Worm (Caenorhabditis elegans) whole organism, young adult: Measurements from ENCODE around the gene F21E9.2.

Experiments used
- B0336.3 ChIP-seq: fragments of 200-800 bp; sonication (Bioruptor generic); IDR thresholded peaks from 2 replicates; pipeline ENCODE4 v1.3.6; 2022; ENCODE audit warnings: missing genetic modification characterization, missing compliant biosample characterization
- C06A6.2 ChIP-seq: fragments of 200-800 bp; sonication (Bioruptor generic); conservative IDR thresholded peaks from 2 replicates; pipeline ENCODE4 v1.3.6; 2022; ENCODE audit warnings: missing genetic modification characterization, missing compliant biosample characterization
- D2030.7 ChIP-seq: fragments of 200-800 bp; sonication (Bioruptor generic); IDR thresholded peaks from 2 replicates; pipeline ENCODE4 v1.3.6; 2022; ENCODE audit warnings: missing genetic modification reagents, missing genetic modification characterization, missing compliant biosample characterization
- F23B12.7 ChIP-seq: sonication (generic microtip); optimal IDR thresholded peaks from 2 replicates; lab custom pipeline; 2017; ENCODE audit warnings: missing genetic modification characterization, mild to moderate bottlenecking, missing compliant biosample characterization, antibody characterized with exemption, moderate library complexity; ENCODE audit not compliant: insufficient read depth
- F37B4.10 ChIP-seq: fragments of 200-800 bp; sonication (Bioruptor generic); IDR thresholded peaks from 2 replicates; pipeline ENCODE4 v1.3.6; 2022; ENCODE audit warnings: missing genetic modification characterization, missing compliant biosample characterization
- F39B2.1 ChIP-seq: fragments of 200-800 bp; sonication (Bioruptor generic); IDR thresholded peaks from 2 replicates; pipeline ENCODE4 v1.3.6; 2022; ENCODE audit warnings: missing genetic modification reagents, missing genetic modification characterization, missing compliant biosample characterization
- F57A8.1 ChIP-seq: fragments of 200-800 bp; sonication (Bioruptor generic); optimal IDR thresholded peaks from 2 replicates; lab custom pipeline; 2018; ENCODE audit warnings: mild to moderate bottlenecking, missing genetic modification characterization, moderate library complexity, missing compliant biosample characterization
- F57C9.4 ChIP-seq: sonication (generic microtip); optimal IDR thresholded peaks from 2 replicates; lab custom pipeline; 2017; ENCODE audit warnings: mild to moderate bottlenecking, missing genetic modification characterization, missing compliant biosample characterization
- K12H6.12 ChIP-seq: fragments of 200-800 bp; sonication (Bioruptor generic); optimal IDR thresholded peaks from 2 replicates; lab custom pipeline; 2018; ENCODE audit warnings: mild to moderate bottlenecking, missing genetic modification characterization, missing compliant biosample characterization
- T26A5.8 ChIP-seq: sonication (generic microtip); optimal IDR thresholded peaks from 2 replicates; lab custom pipeline; 2016; ENCODE audit warnings: missing genetic modification characterization, missing compliant biosample characterization
- Y56A3A.18 ChIP-seq: fragments of 200-800 bp; sonication (Bioruptor generic); IDR thresholded peaks from 2 replicates; pipeline ENCODE4 v1.3.6; 2022; ENCODE audit warnings: missing genetic modification reagents, missing genetic modification characterization, missing compliant biosample characterization
- akir-1 ChIP-seq: fragments of 200-800 bp; sonication (Bioruptor generic); optimal IDR thresholded peaks from 2 replicates; lab custom pipeline; 2018; ENCODE audit warnings: mild to moderate bottlenecking, missing genetic modification characterization, moderate library complexity, missing compliant biosample characterization
- ama-1 ChIP-seq, 3 experiments: fragments of 150-350 bp in 1 of 3; sonication (generic microtip) in 2 of 3; optimal IDR thresholded peaks; 2 replicates each; lab custom pipeline; 2014 to 2018; ENCODE audit warnings: missing biosample characterization in 2 of 3, missing genetic modification characterization in 2 of 3, missing genetic modification reagents in 2 of 3
- aptf-3 ChIP-seq: fragments of 200-800 bp; sonication (Bioruptor generic); IDR thresholded peaks from 2 replicates; pipeline ENCODE4 v1.3.6; 2022; ENCODE audit warnings: missing genetic modification characterization, missing compliant biosample characterization
- atf-7 ChIP-seq: sonication (generic microtip); optimal IDR thresholded peaks from 2 replicates; lab custom pipeline; 2017; ENCODE audit warnings: mild to moderate bottlenecking, missing genetic modification characterization, missing compliant biosample characterization
- athp-1 ChIP-seq: sonication (generic microtip); optimal IDR thresholded peaks from 2 replicates; lab custom pipeline; 2017; ENCODE audit warnings: mild to moderate bottlenecking, missing genetic modification characterization, missing compliant biosample characterization
- attf-3 ChIP-seq: fragments of 200-800 bp; sonication (Bioruptor generic); conservative IDR thresholded peaks from 2 replicates; pipeline ENCODE4 v1.3.6; 2022; ENCODE audit warnings: missing genetic modification reagents, missing genetic modification characterization, missing compliant biosample characterization
- attf-5 ChIP-seq: fragments of 200-800 bp; sonication (Bioruptor generic); optimal IDR thresholded peaks from 2 replicates; lab custom pipeline; 2018; ENCODE audit warnings: mild to moderate bottlenecking, missing genetic modification characterization, missing compliant biosample characterization
- cebp-1 ChIP-seq, 2 experiments: fragments of 200-800 bp in 1 of 2; sonication (Bioruptor generic) in 1 of 2; sonication (generic microtip) in 1 of 2; IDR thresholded peaks in 1 of 2; optimal IDR thresholded peaks in 1 of 2; 2 replicates each; pipeline versions ENCODE4 v1.3.6 to Lab custom; 2017 to 2022; ENCODE audit warnings: missing compliant biosample characterization in 2 of 2, missing genetic modification characterization in 2 of 2, mild to moderate bottlenecking in 1 of 2, missing genetic modification reagents in 1 of 2, moderate library complexity in 1 of 2
- ceh-27 ChIP-seq: fragments of 200-800 bp; sonication (Bioruptor generic); optimal IDR thresholded peaks from 2 replicates; lab custom pipeline; 2018; ENCODE audit warnings: mild to moderate bottlenecking, missing genetic modification characterization, moderate library complexity, missing compliant biosample characterization
- ceh-58 ChIP-seq: fragments of 200-800 bp; sonication (Bioruptor generic); IDR thresholded peaks from 2 replicates; pipeline ENCODE4 v1.3.6; 2022; ENCODE audit warnings: missing genetic modification characterization, missing compliant biosample characterization
- ceh-91 ChIP-seq: fragments of 200-800 bp; sonication (Bioruptor generic); IDR thresholded peaks from 2 replicates; pipeline ENCODE4 v1.3.6; 2022; ENCODE audit warnings: missing genetic modification reagents, missing genetic modification characterization, missing compliant biosample characterization
- die-1 ChIP-seq: sonication (generic microtip); optimal IDR thresholded peaks from 2 replicates; lab custom pipeline; 2016; ENCODE audit warnings: missing genotype, mild to moderate bottlenecking, missing genetic modification characterization, missing compliant biosample characterization
- egrh-3 ChIP-seq: fragments of 200-800 bp; sonication (Bioruptor generic); IDR thresholded peaks from 2 replicates; pipeline ENCODE4 v1.3.6; 2022; ENCODE audit warnings: missing genetic modification reagents, missing genetic modification characterization, missing compliant biosample characterization
- ets-4 ChIP-seq: fragments of 200-800 bp; sonication (Bioruptor generic); optimal IDR thresholded peaks from 2 replicates; lab custom pipeline; 2018; ENCODE audit warnings: mild to moderate bottlenecking, missing genetic modification characterization, missing compliant biosample characterization
- gei-17 ChIP-seq: fragments of 200-800 bp; sonication (Bioruptor generic); optimal IDR thresholded peaks from 2 replicates; lab custom pipeline; 2018; ENCODE audit warnings: mild to moderate bottlenecking, missing genetic modification characterization, missing compliant biosample characterization
- him-1 ChIP-seq: sonication (generic microtip); optimal IDR thresholded peaks from 2 replicates; lab custom pipeline; 2016; ENCODE audit warnings: missing genotype, missing genetic modification reagents, missing genetic modification characterization, missing compliant biosample characterization
- hlh-12 ChIP-seq: sonication (generic microtip); optimal IDR thresholded peaks from 2 replicates; lab custom pipeline; 2016; ENCODE audit warnings: missing genetic modification characterization, missing compliant biosample characterization
- hmg-1.2 ChIP-seq: fragments of 200-800 bp; sonication (Bioruptor generic); IDR thresholded peaks from 2 replicates; pipeline ENCODE4 v1.3.6; 2022; ENCODE audit warnings: missing genetic modification reagents, missing genetic modification characterization, missing compliant biosample characterization
- lin-26 ChIP-seq: fragments of 200-800 bp; sonication (Bioruptor generic); IDR thresholded peaks from 2 replicates; pipeline ENCODE4 v1.3.6; 2022; ENCODE audit warnings: missing genetic modification reagents, missing genetic modification characterization, missing compliant biosample characterization
- lin-54 ChIP-seq: fragments of 200-800 bp; sonication (Bioruptor generic); optimal IDR thresholded peaks from 2 replicates; lab custom pipeline; 2018; ENCODE audit warnings: mild to moderate bottlenecking, missing genetic modification characterization, missing compliant biosample characterization
- madf-10 ChIP-seq: sonication (generic microtip); optimal IDR thresholded peaks from 2 replicates; lab custom pipeline; 2016; ENCODE audit warnings: mild to moderate bottlenecking, missing genetic modification characterization, missing compliant biosample characterization
- mcd-1 ChIP-seq: fragments of 200-800 bp; sonication (Bioruptor generic); IDR thresholded peaks from 2 replicates; pipeline ENCODE4 v1.3.6; 2022; ENCODE audit warnings: missing genetic modification reagents, missing genetic modification characterization, missing compliant biosample characterization
- nfyb-1 ChIP-seq: fragments of 200-800 bp; sonication (Bioruptor generic); IDR thresholded peaks from 2 replicates; pipeline ENCODE4 v1.3.6; 2022; ENCODE audit warnings: missing genetic modification reagents, missing genetic modification characterization, missing compliant biosample characterization
- nhr-179 ChIP-seq: sonication (generic microtip); optimal IDR thresholded peaks from 2 replicates; lab custom pipeline; 2016; ENCODE audit warnings: mild to moderate bottlenecking, missing genetic modification characterization, missing compliant biosample characterization
- nhr-80 ChIP-seq: sonication (generic microtip); optimal IDR thresholded peaks from 2 replicates; lab custom pipeline; 2016; ENCODE audit warnings: missing genetic modification characterization, missing compliant biosample characterization
- rcor-1 ChIP-seq: fragments of 200-800 bp; sonication (Bioruptor generic); IDR thresholded peaks from 2 replicates; pipeline ENCODE4 v1.3.6; 2022; ENCODE audit warnings: missing genetic modification reagents, missing genetic modification characterization, missing compliant biosample characterization
- rpc-1 ChIP-seq, 2 experiments: fragments of 150-350 bp in 1 of 2; sonication (generic microtip) in 1 of 2; optimal IDR thresholded peaks; 2 replicates each; lab custom pipeline; 2014 to 2018; ENCODE audit warnings: missing biosample characterization in 1 of 2, missing genetic modification characterization in 1 of 2, missing genetic modification reagents in 1 of 2, missing genotype in 1 of 2
- tlf-1 ChIP-seq: fragments of 200-800 bp; sonication (Bioruptor generic); optimal IDR thresholded peaks from 2 replicates; lab custom pipeline; 2018; ENCODE audit warnings: mild to moderate bottlenecking, missing genetic modification characterization, missing compliant biosample characterization
- unc-130 ChIP-seq: sonication (generic microtip); optimal IDR thresholded peaks from 2 replicates; lab custom pipeline; 2016; ENCODE audit warnings: missing genetic modification reagents, missing genetic modification characterization, missing compliant biosample characterization
- zim-3 ChIP-seq: sonication (generic microtip); optimal IDR thresholded peaks from 2 replicates; lab custom pipeline; 2017; ENCODE audit warnings: mild to moderate bottlenecking, missing genetic modification characterization, moderate library complexity, missing compliant biosample characterization
- ztf-18 ChIP-seq: sonication (generic microtip); optimal IDR thresholded peaks from 2 replicates; lab custom pipeline; 2016; ENCODE audit warnings: missing genotype, mild to moderate bottlenecking, missing genetic modification characterization, missing compliant biosample characterization
- ztf-26 ChIP-seq: sonication (generic microtip); optimal IDR thresholded peaks from 2 replicates; lab custom pipeline; 2017; ENCODE audit warnings: missing genetic modification characterization, missing compliant biosample characterization
- ztf-3 ChIP-seq: fragments of 200-800 bp; sonication (Bioruptor generic); optimal IDR thresholded peaks from 2 replicates; lab custom pipeline; 2018; ENCODE audit warnings: mild to moderate bottlenecking, missing genetic modification characterization, missing compliant biosample characterization

F21E9.2 gene

DNA sequence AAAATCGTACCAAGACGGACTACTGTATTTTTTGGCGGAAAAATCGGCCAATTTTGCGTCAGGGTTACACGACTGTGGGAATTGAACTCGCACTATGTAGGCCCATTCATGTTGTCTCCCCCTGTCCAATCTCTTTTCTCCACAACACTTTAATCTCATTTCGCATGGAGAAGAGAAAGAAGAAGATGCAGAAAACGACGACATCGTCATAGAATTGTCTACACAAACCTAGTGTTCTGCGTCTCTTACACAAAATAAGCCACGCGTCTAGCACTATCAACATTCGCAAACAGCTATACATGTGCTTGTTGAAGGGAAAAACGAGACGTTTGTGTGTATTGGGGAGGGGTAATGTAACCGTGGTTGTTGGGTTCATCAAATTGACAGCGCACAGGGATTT, 6.8 kb downstream of the F21E9.2 start (continued):
- TF ChIP-seq nhr-80 (tag; lab: Kevin White, UChicago) (peak; percentile 51), aptf-3 (0 out of 2 replicates have a peak, but pooled peaks have one; percentile 39), atf-7 (tag; lab: Kevin White, UChicago) (peak; percentile 19)

DNA sequence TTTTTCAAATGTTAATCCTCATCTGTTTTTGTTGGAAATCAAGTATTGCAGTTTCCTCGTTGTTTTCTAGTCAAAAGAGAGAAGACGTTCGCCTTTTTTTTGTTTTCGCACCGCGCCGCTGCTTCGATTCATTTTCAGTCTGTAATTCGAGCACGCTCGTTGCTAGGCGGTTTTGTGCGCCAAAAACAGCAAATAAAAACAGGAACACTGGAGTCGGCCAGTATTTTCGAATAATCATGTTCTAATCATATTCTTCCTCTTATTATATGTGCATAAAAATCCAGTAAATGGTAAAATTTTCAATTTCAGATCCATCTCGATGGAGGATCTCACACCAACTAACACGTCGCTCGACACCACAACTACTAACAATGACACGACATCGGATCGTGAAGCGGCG, 8.7 kb downstream of the F21E9.2 start, which contains the start of gene pdk-1:
pdk-1 (plus strand) TSS at position 301 of the 400 bp plus-strand sequence.
- TF ChIP-seq athp-1 (tag; lab: Kevin White, UChicago) (no peak), unc-130 (GFP tag; lab: Kevin White, UChicago) (no peak), zim-3 (tag; lab: Kevin White, UChicago) (no peak), him-1 (tag; lab: Kevin White, UChicago) (no peak), nhr-80 (tag; lab: Kevin White, UChicago) (no peak), nhr-179 (tag; lab: Kevin White, UChicago) (no peak), akir-1 (GFP tag; lab: Kevin White, UChicago) (no peak), T26A5.8 (tag; lab: Kevin White, UChicago) (no peak), ztf-3 (GFP tag; lab: Kevin White, UChicago) (no peak), lin-54 (no peak), hlh-12 (tag; lab: Kevin White, UChicago) (no peak), cebp-1 (GFP tag; IDR thresholded peaks at IDR 0.05; lab: Robert Waterston, UW) (no peak), cebp-1 (tag; optimal IDR thresholded peaks at IDR 0.05; lab: Kevin White, UChicago) (no peak), ets-4 (GFP tag; lab: Kevin White, UChicago) (no peak), ceh-91 (no peak)

DNA sequence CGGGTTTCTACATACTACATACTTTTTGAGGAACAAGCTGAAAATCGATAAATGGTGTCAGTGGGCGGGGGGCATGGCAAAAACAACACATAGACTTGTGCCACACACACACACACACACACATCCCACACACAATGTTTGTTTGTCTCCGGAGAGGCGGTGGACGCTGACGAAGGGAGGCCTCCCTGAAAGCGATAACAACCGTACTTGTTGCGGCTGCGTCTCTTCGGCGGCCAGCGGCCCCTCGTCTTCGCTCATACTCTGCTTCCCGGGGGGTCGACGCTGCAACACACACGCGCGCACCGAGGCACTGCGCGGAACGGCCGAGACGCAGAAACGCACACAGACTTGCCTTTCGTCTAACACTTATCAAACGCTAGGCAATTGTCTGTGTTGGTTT, 10.0 kb downstream of the F21E9.2 start:
- TF ChIP-seq madf-10 (tag; lab: Kevin White, UChicago) (peak; percentile 10), lin-54 (peak; percentile 29), F39B2.1 (no peak), F37B4.10 (0 out of 2 replicates have a peak, but pooled peaks have one; percentile 86), tlf-1 (GFP tag; lab: Kevin White, UChicago) (no peak), rcor-1 (GFP tag; lab: Robert Waterston, UW) (0 out of 2 replicates have a peak, but pooled peaks have one; percentile 38), akir-1 (GFP tag; lab: Kevin White, UChicago) (no peak), B0336.3 (GFP tag; lab: Robert Waterston, UW) (peak; percentile 88), hmg-1.2 (peak; percentile 81; the same call in 1 of the 2 replicates), atf-7 (tag; lab: Kevin White, UChicago) (peak; percentile 30), attf-3 (GFP tag; lab: Robert Waterston, UW) (no peak), lin-26 (GFP tag; lab: Robert Waterston, UW) (0 out of 2 replicates have a peak, but pooled peaks have one; percentile 10), D2030.7 (GFP tag; lab: Robert Waterston, UW) (0 out of 2 replicates have a peak, but pooled peaks have one; percentile 10), rpc-1 (optimal IDR thresholded peaks at IDR 0.05; lab: Kevin White, UChicago) (no peak), rpc-1 (tag; optimal IDR thresholded peaks at IDR 0.05; lab: Kevin White, UChicago) (no peak), F57A8.1 (GFP tag; lab: Kevin White, UChicago) (peak; percentile 48), ama-1 (optimal IDR thresholded peaks at IDR 0.05; lab: Kevin White, UChicago) (no peak), ama-1 (GFP tag; optimal IDR thresholded peaks at IDR 0.05; lab: Kevin White, UChicago) (no peak), ztf-26 (tag; lab: Kevin White, UChicago) (peak; percentile 13), nhr-80 (tag; lab: Kevin White, UChicago) (peak; percentile 85), nfyb-1 (GFP tag; lab: Robert Waterston, UW) (peak; percentile 39; the same call in 1 of the 2 replicates), ceh-58 (no peak), ceh-27 (GFP tag; lab: Kevin White, UChicago) (peak; percentile 58), K12H6.12 (tag; lab: Kevin White, UChicago) (peak; percentile 69), attf-5 (GFP tag; lab: Kevin White, UChicago) (peak; percentile 72), mcd-1 (peak; percentile 60), Y56A3A.18 (GFP tag; lab: Robert Waterston, UW) (peak; percentile 22; the same call in 1 of the 2 replicates), F23B12.7 (tag; lab: Kevin White, UChicago) (peak; percentile 21), die-1 (peak; percentile 17), gei-17 (GFP tag; lab: Kevin White, UChicago) (peak; percentile 71), C06A6.2 (GFP tag; lab: Robert Waterston, UW) (0 out of 2 replicates have a peak, but pooled peaks have one; percentile 17), ztf-18 (peak; percentile 6), egrh-3 (GFP tag; lab: Robert Waterston, UW) (peak; percentile 94), F57C9.4 (tag; lab: Kevin White, UChicago) (no peak)
